Worm (Caenorhabditis elegans) whole organism, L1 larva: ENCODE measurements around the gene srh-55.

Experiments
- C34B4.2 ChIP-seq: sonication (generic microtip); optimal IDR thresholded peaks from 2 replicates; lab custom pipeline; 2017; ENCODE audit warnings: mild to moderate bottlenecking, missing genetic modification characterization, missing compliant biosample characterization
- F16B12.6 ChIP-seq: fragments of 150-350 bp; optimal IDR thresholded peaks from 2 replicates; lab custom pipeline; 2014; ENCODE audit warnings: missing biosample characterization, missing genetic modification characterization
- aha-1 ChIP-seq: fragments of 150-350 bp; optimal IDR thresholded peaks from 2 replicates; lab custom pipeline; 2014; ENCODE audit warnings: missing biosample characterization, missing genetic modification characterization
- alr-1 ChIP-seq: fragments of 200-800 bp; sonication (Bioruptor generic); optimal IDR thresholded peaks from 2 replicates; lab custom pipeline; 2018; ENCODE audit warnings: borderline replicate concordance, mild to moderate bottlenecking, missing genetic modification characterization, missing compliant biosample characterization
- ceh-8 ChIP-seq: fragments of 200-800 bp; sonication (Bioruptor generic); optimal IDR thresholded peaks from 2 replicates; lab custom pipeline; 2018; ENCODE audit warnings: mild to moderate bottlenecking, missing genetic modification characterization, moderate library complexity, missing compliant biosample characterization
- ceh-90 ChIP-seq: sonication (generic microtip); optimal IDR thresholded peaks from 2 replicates; lab custom pipeline; 2016; ENCODE audit warnings: missing genetic modification characterization, missing compliant biosample characterization
- ces-1 ChIP-seq: fragments of 150-350 bp; optimal IDR thresholded peaks from 2 replicates; lab custom pipeline; 2014; ENCODE audit warnings: missing biosample characterization, missing genetic modification reagents, missing genetic modification characterization
- dpl-1 ChIP-seq, 3 experiments: fragments of 150-350 bp in 2 of 3; sonication (generic microtip) in 1 of 3; optimal IDR thresholded peaks; 2 replicates each; lab custom pipeline; 2014 to 2017; ENCODE audit warnings: missing biosample characterization in 3 of 3, missing genetic modification characterization in 3 of 3, missing genetic modification reagents in 3 of 3
- efl-1 ChIP-seq, 4 experiments: fragments of 150-350 bp; optimal IDR thresholded peaks in 3 of 4; peaks in 1 of 4; 1 replicate in 1 of 4; 2 replicates in 3 of 4; lab custom pipeline; 2014; ENCODE audit warnings: missing biosample characterization in 2 of 4, missing genetic modification characterization in 2 of 4, missing genetic modification reagents in 2 of 4
- efl-3 ChIP-seq: fragments of 200-800 bp; sonication (Bioruptor generic); optimal IDR thresholded peaks from 2 replicates; lab custom pipeline; 2018; ENCODE audit warnings: mild to moderate bottlenecking, missing genetic modification characterization, missing compliant biosample characterization
- egl-13 ChIP-seq: sonication (generic microtip); optimal IDR thresholded peaks from 2 replicates; lab custom pipeline; 2016; ENCODE audit warnings: missing genotype, missing genetic modification reagents, missing genetic modification characterization, missing compliant biosample characterization
- egl-27 ChIP-seq, 2 experiments: fragments of 150-350 bp in 1 of 2; sonication (generic microtip); optimal IDR thresholded peaks; 3 replicates each; lab custom pipeline; 2017 to 2018; ENCODE audit warnings: missing biosample characterization in 2 of 2, missing genetic modification characterization in 2 of 2, missing genetic modification reagents in 2 of 2
- elt-3 ChIP-seq, 6 experiments: fragments of 150-350 bp in 1 of 6; sonication (generic microtip); optimal IDR thresholded peaks; 2 replicates each; lab custom pipeline; 2017 to 2018; ENCODE audit warnings: missing biosample characterization in 6 of 6, missing genetic modification characterization in 6 of 6, inconsistent platforms in 1 of 6
- fkh-10 ChIP-seq: sonication (generic microtip); optimal IDR thresholded peaks from 2 replicates; lab custom pipeline; 2017; ENCODE audit warnings: missing biosample characterization, missing genetic modification reagents, missing genetic modification characterization
- fos-1 ChIP-seq: fragments of 150-350 bp; optimal IDR thresholded peaks from 2 replicates; lab custom pipeline; 2014; ENCODE audit warnings: missing biosample characterization, missing genetic modification characterization
- grh-1 ChIP-seq: fragments of 200-800 bp; sonication (Bioruptor generic); IDR thresholded peaks from 2 replicates; pipeline ENCODE4 v1.3.6; 2022; ENCODE audit warnings: missing genetic modification reagents, missing genetic modification characterization, missing compliant biosample characterization
- hlh-4 ChIP-seq: sonication (generic microtip); optimal IDR thresholded peaks from 2 replicates; lab custom pipeline; 2016; ENCODE audit warnings: mild to moderate bottlenecking, missing genetic modification characterization, missing compliant biosample characterization
- hpl-2 ChIP-seq: fragments of 150-350 bp; optimal IDR thresholded peaks from 2 replicates; lab custom pipeline; 2014; ENCODE audit warnings: missing biosample characterization, missing genetic modification reagents, missing genetic modification characterization
- irx-1 ChIP-seq: sonication (generic microtip); optimal IDR thresholded peaks from 2 replicates; lab custom pipeline; 2016; ENCODE audit warnings: missing genetic modification characterization, missing compliant biosample characterization
- jun-1 ChIP-seq: fragments of 150-350 bp; optimal IDR thresholded peaks from 2 replicates; lab custom pipeline; 2014; ENCODE audit warnings: missing biosample characterization, missing genetic modification reagents, missing genetic modification characterization
- lin-14 ChIP-seq: fragments of 200-800 bp; sonication (Bioruptor generic); optimal IDR thresholded peaks from 2 replicates; lab custom pipeline; 2018; ENCODE audit warnings: mild to moderate bottlenecking, missing genetic modification characterization, moderate library complexity, missing compliant biosample characterization
- lin-15B ChIP-seq: fragments of 150-350 bp; sonication (generic microtip); optimal IDR thresholded peaks from 3 replicates; lab custom pipeline; 2014; ENCODE audit warnings: missing biosample characterization, missing genetic modification characterization
- lin-35 ChIP-seq, 2 experiments: fragments of 150-350 bp; optimal IDR thresholded peaks; 2 replicates each; lab custom pipeline; 2014; ENCODE audit warnings: missing biosample characterization in 2 of 2, missing genetic modification characterization in 2 of 2, missing genetic modification reagents in 2 of 2
- lin-39 ChIP-seq: fragments of 150-350 bp; optimal IDR thresholded peaks from 2 replicates; lab custom pipeline; 2014; ENCODE audit warnings: missing biosample characterization, missing genetic modification reagents, missing genetic modification characterization
- lir-3 ChIP-seq: sonication (generic microtip); optimal IDR thresholded peaks from 2 replicates; lab custom pipeline; 2016; ENCODE audit warnings: mild to moderate bottlenecking, missing genetic modification characterization, moderate library complexity, missing compliant biosample characterization; ENCODE audit not compliant: poor library complexity
- lsy-2 ChIP-seq, 2 experiments: fragments of 150-350 bp; optimal IDR thresholded peaks; 2 replicates each; lab custom pipeline; 2014; ENCODE audit warnings: missing biosample characterization in 2 of 2, missing genetic modification characterization in 2 of 2
- mef-2 ChIP-seq: fragments of 150-350 bp; optimal IDR thresholded peaks from 2 replicates; lab custom pipeline; 2014; ENCODE audit warnings: missing biosample characterization, missing genetic modification characterization
- nhr-12 ChIP-seq: sonication (generic microtip); optimal IDR thresholded peaks from 2 replicates; lab custom pipeline; 2017; ENCODE audit warnings: missing biosample characterization, missing genetic modification characterization
- nhr-19 ChIP-seq: fragments of 200-800 bp; sonication (Bioruptor generic); conservative IDR thresholded peaks from 2 replicates; pipeline ENCODE4 v1.3.6; 2022; ENCODE audit warnings: missing genetic modification characterization, missing compliant biosample characterization
- nhr-237 ChIP-seq: fragments of 150-350 bp; optimal IDR thresholded peaks from 2 replicates; lab custom pipeline; 2014; ENCODE audit warnings: missing biosample characterization, missing genetic modification characterization
- nhr-28 ChIP-seq: fragments of 150-350 bp; optimal IDR thresholded peaks from 2 replicates; lab custom pipeline; 2014; ENCODE audit warnings: missing biosample characterization, missing genetic modification characterization
- nhr-47 ChIP-seq: sonication (generic microtip); optimal IDR thresholded peaks from 2 replicates; lab custom pipeline; 2016; ENCODE audit warnings: mild to moderate bottlenecking, missing genetic modification characterization, moderate library complexity, missing compliant biosample characterization
- nhr-84 ChIP-seq: sonication (generic microtip); optimal IDR thresholded peaks from 2 replicates; lab custom pipeline; 2017; ENCODE audit warnings: missing biosample characterization, missing genetic modification characterization
- nhr-85 ChIP-seq: sonication (generic microtip); peaks from one replicate; lab custom pipeline; 2016; ENCODE audit warnings: missing genetic modification characterization, inconsistent platforms, missing compliant biosample characterization
- nhr-90 ChIP-seq: sonication (generic microtip); optimal IDR thresholded peaks from 2 replicates; lab custom pipeline; 2016; ENCODE audit warnings: mild to moderate bottlenecking, missing genetic modification characterization, missing compliant biosample characterization; ENCODE audit not compliant: poor library complexity
- snpc-4 ChIP-seq: fragments of 150-350 bp; optimal IDR thresholded peaks from 2 replicates; lab custom pipeline; 2014; ENCODE audit warnings: missing biosample characterization, missing genetic modification characterization
- sox-4 ChIP-seq: sonication (generic microtip); optimal IDR thresholded peaks from 2 replicates; lab custom pipeline; 2016; ENCODE audit warnings: missing genetic modification characterization, missing compliant biosample characterization
- sptf-1 ChIP-seq: fragments of 150-350 bp; optimal IDR thresholded peaks from 2 replicates; lab custom pipeline; 2014; ENCODE audit warnings: missing biosample characterization, missing genetic modification characterization
- sup-37 ChIP-seq: fragments of 200-800 bp; sonication (Bioruptor generic); optimal IDR thresholded peaks from 2 replicates; lab custom pipeline; 2018; ENCODE audit warnings: mild to moderate bottlenecking, missing genetic modification characterization, missing compliant biosample characterization
- swsn-7 ChIP-seq: sonication (generic microtip); optimal IDR thresholded peaks from 2 replicates; lab custom pipeline; 2016; ENCODE audit warnings: missing genetic modification characterization, missing compliant biosample characterization
- tlp-1 ChIP-seq: fragments of 150-350 bp; optimal IDR thresholded peaks from 2 replicates; lab custom pipeline; 2014; ENCODE audit warnings: missing biosample characterization, missing genetic modification characterization
- unc-130 ChIP-seq: fragments of 150-350 bp; optimal IDR thresholded peaks from 2 replicates; lab custom pipeline; 2017; ENCODE audit warnings: missing biosample characterization, missing genetic modification characterization, inconsistent platforms
- unc-30 ChIP-seq: sonication (generic microtip); optimal IDR thresholded peaks from 2 replicates; lab custom pipeline; 2017; ENCODE audit warnings: missing biosample characterization, missing genetic modification characterization
- unc-62 ChIP-seq: fragments of 150-350 bp; optimal IDR thresholded peaks from 2 replicates; lab custom pipeline; 2014; ENCODE audit warnings: missing biosample characterization, missing genetic modification reagents, missing genetic modification characterization
- unc-86 ChIP-seq: sonication (generic microtip); optimal IDR thresholded peaks from 2 replicates; lab custom pipeline; 2016; ENCODE audit warnings: missing genetic modification characterization, missing compliant biosample characterization
- xbp-1 ChIP-seq: sonication (generic microtip); optimal IDR thresholded peaks from 2 replicates; lab custom pipeline; 2016; ENCODE audit warnings: missing genetic modification characterization, missing compliant biosample characterization
- zag-1 ChIP-seq: fragments of 150-350 bp; optimal IDR thresholded peaks from 2 replicates; lab custom pipeline; 2014; ENCODE audit warnings: missing biosample characterization, missing genetic modification characterization
- zip-4 ChIP-seq: fragments of 200-800 bp; sonication (Bioruptor generic); optimal IDR thresholded peaks from 2 replicates; lab custom pipeline; 2018; ENCODE audit warnings: mild to moderate bottlenecking, missing genetic modification characterization, moderate library complexity, missing compliant biosample characterization
- ztf-11 ChIP-seq, 2 experiments: sonication (generic microtip); optimal IDR thresholded peaks; 2 replicates each; lab custom pipeline; 2016 to 2017; ENCODE audit warnings: missing genetic modification characterization in 2 of 2, missing biosample characterization in 1 of 2, missing compliant biosample characterization in 1 of 2
- ztf-4 ChIP-seq: fragments of 150-350 bp; optimal IDR thresholded peaks from 2 replicates; lab custom pipeline; 2014; ENCODE audit warnings: missing biosample characterization, missing genetic modification characterization

Gene srh-55

ce11 chrV:15143798-15144197 is 9.6 kb upstream of the srh-55 start, which contains the start of gene K08F9.4 (continued):
- no peak for TF ChIP-seq fos-1
- TF ChIP-seq nhr-90 (tag; lab: Kevin White, UChicago) = peak; percentile 75
- no peak for TF ChIP-seq mef-2 (tag; lab: Kevin White, UChicago)
- peak; percentile 51 for TF ChIP-seq swsn-7 (tag; lab: Kevin White, UChicago)
- TF ChIP-seq nhr-47 = peak; percentile 68
- TF ChIP-seq irx-1 (tag; lab: Kevin White, UChicago) = peak; percentile 0
- TF ChIP-seq jun-1 = no peak
- no peak for TF ChIP-seq sup-37 (GFP tag; lab: Kevin White, UChicago)
- peak; percentile 81 for TF ChIP-seq lin-14 (GFP tag; lab: Kevin White, UChicago)
- no peak for TF ChIP-seq ceh-8 (GFP tag; lab: Kevin White, UChicago)
- no peak for TF ChIP-seq ceh-90 (tag; lab: Kevin White, UChicago)
- TF ChIP-seq grh-1 = peak; percentile 31; the same call in 1 of the 2 replicates
- no peak for TF ChIP-seq ztf-4 (tag; lab: Kevin White, UChicago)
- TF ChIP-seq hpl-2 = no peak
- no peak for TF ChIP-seq C34B4.2 (tag; lab: Kevin White, UChicago)
- no peak for TF ChIP-seq fkh-10 (GFP tag; lab: Kevin White, UChicago)
- TF ChIP-seq unc-30 (tag; lab: Kevin White, UChicago) = no peak
- peak; percentile 38 for TF ChIP-seq unc-86
- TF ChIP-seq unc-62 = no peak
- TF ChIP-seq nhr-85 (tag; lab: Kevin White, UChicago) = peak; percentile 89
- TF ChIP-seq hlh-4 = no peak
- TF ChIP-seq sox-4 (tag; lab: Kevin White, UChicago) = no peak
- no peak for TF ChIP-seq alr-1 (tag; lab: Kevin White, UChicago)
- TF ChIP-seq zip-4 (GFP tag; lab: Kevin White, UChicago) = no peak
- peak; percentile 75 to 85 for TF ChIP-seq lin-35 (GFP tag; optimal IDR thresholded peaks at IDR 0.05; lab: Kevin White, UChicago)
- TF ChIP-seq egl-27 (tag; optimal IDR thresholded peaks at IDR 0.05; lab: Kevin White, UChicago) = no peak
- TF ChIP-seq unc-130 (tag; lab: Kevin White, UChicago) = peak; percentile 70
- peak; percentile 46 for TF ChIP-seq lir-3 (tag; lab: Kevin White, UChicago)

- TF ChIP-seq F16B12.6 (no peak), lin-39 (tag; lab: Kevin White, UChicago) (no peak), unc-62 (no peak), egl-13 (tag; lab: Kevin White, UChicago) (no peak), zag-1 (tag; lab: Kevin White, UChicago) (no peak), efl-1 (optimal IDR thresholded peaks at IDR 0.05; lab: Kevin White, UChicago) (no peak), efl-1 (GFP tag; optimal IDR thresholded peaks at IDR 0.05 in 1 of 2; lab: Kevin White, UChicago) (no peak), ztf-11 (tag; optimal IDR thresholded peaks at IDR 0.05; lab: Kevin White, UChicago) (no peak), efl-3 (GFP tag; lab: Kevin White, UChicago) (no peak), snpc-4 (tag; lab: Kevin White, UChicago) (no peak), nhr-84 (tag; lab: Kevin White, UChicago) (no peak), aha-1 (tag; lab: Kevin White, UChicago) (no peak), unc-130 (tag; lab: Kevin White, UChicago) (no peak), nhr-47 (no peak), tlp-1 (tag; lab: Kevin White, UChicago) (no peak), swsn-7 (tag; lab: Kevin White, UChicago) (no peak), nhr-12 (tag; lab: Kevin White, UChicago) (no peak)
Measured at ce11 chrV:15147776-15148175, 5.6 kb upstream of the srh-55 start, which contains the start of gene T09F5.20. Gene T09F5.20, minus strand, starts transcription at chrV:15147876.

ce11 chrV:15148800-15149199 is 4.6 kb upstream of the srh-55 start, which contains the start of gene T09F5.1:
Gene T09F5.1, plus strand, starts transcription at chrV:15149100.
- TF ChIP-seq nhr-237 (tag; lab: Kevin White, UChicago) = no peak
- no peak for TF ChIP-seq hpl-2
- no peak for TF ChIP-seq sptf-1
- no peak for TF ChIP-seq C34B4.2 (tag; lab: Kevin White, UChicago)
- TF ChIP-seq nhr-28 (tag; lab: Kevin White, UChicago) = no peak
- TF ChIP-seq lir-3 (tag; lab: Kevin White, UChicago) = no peak
- TF ChIP-seq elt-3 (tag; optimal IDR thresholded peaks at IDR 0.05; lab: Kevin White, UChicago) = no peak
- no peak for TF ChIP-seq lin-15B (tag; lab: Kevin White, UChicago)
- TF ChIP-seq nhr-19 (GFP tag; lab: Robert Waterston, UW) = no peak
- TF ChIP-seq zag-1 (tag; lab: Kevin White, UChicago) = no peak
- no peak for TF ChIP-seq ces-1 (GFP tag; lab: Kevin White, UChicago)
- TF ChIP-seq lsy-2 (tag; optimal IDR thresholded peaks at IDR 0.05; lab: Kevin White, UChicago) = no peak
- TF ChIP-seq xbp-1 = no peak
- TF ChIP-seq dpl-1 (GFP tag; optimal IDR thresholded peaks at IDR 0.05; lab: Kevin White, UChicago) = no peak
- no peak for TF ChIP-seq nhr-84 (tag; lab: Kevin White, UChicago)
- no peak for TF ChIP-seq egl-27 (tag; optimal IDR thresholded peaks at IDR 0.05; lab: Kevin White, UChicago)
- TF ChIP-seq alr-1 (tag; lab: Kevin White, UChicago) = no peak
